Fruit fly (Drosophila melanogaster) ovary, adult (tissue): ENCODE measurements around the gene COX6B.

Source experiments
- CG17801 ChIP-seq: fragments of 200-800 bp; optimal IDR thresholded peaks from 2 replicates; lab custom pipeline; 2019; ENCODE audit warnings: missing biosample characterization, mild to moderate bottlenecking, missing genetic modification characterization, moderate library complexity; ENCODE audit not compliant: partially characterized antibody

Gene COX6B

dm6 chrX:19692951-19693698, 51.0 kb downstream of the COX6B start, which contains the start of gene Mer:
Mer (minus strand) TSS chrX:19693500.
- peak; percentile 85 for TF ChIP-seq CG17801 (GFP tag; lab: Kevin White, UChicago)
